Worm (Caenorhabditis elegans) whole organism, L3 larva: ENCODE data around the gene C55A1.7.

Experiments used
- R02D3.7 ChIP-seq: fragments of 150-350 bp; optimal IDR thresholded peaks from 2 replicates; lab custom pipeline; 2014; ENCODE audit warnings: missing biosample characterization, missing genetic modification characterization
- ZK546.5 ChIP-seq: sonication (generic microtip); optimal IDR thresholded peaks from 2 replicates; lab custom pipeline; 2017; ENCODE audit warnings: missing biosample characterization, missing genetic modification characterization
- aly-2 ChIP-seq: fragments of 150-350 bp; optimal IDR thresholded peaks from 2 replicates; lab custom pipeline; 2014; ENCODE audit warnings: missing biosample characterization, missing genetic modification characterization
- ama-1 ChIP-seq: fragments of 150-350 bp; optimal IDR thresholded peaks from 2 replicates; lab custom pipeline; 2018
- ceh-16 ChIP-seq: sonication (generic microtip); optimal IDR thresholded peaks from 2 replicates; lab custom pipeline; 2017; ENCODE audit warnings: missing biosample characterization, missing genetic modification characterization
- ceh-28 ChIP-seq: fragments of 150-350 bp; optimal IDR thresholded peaks from 2 replicates; lab custom pipeline; 2014; ENCODE audit warnings: missing biosample characterization, missing genetic modification reagents, missing genetic modification characterization
- ceh-9 ChIP-seq: sonication (generic microtip); optimal IDR thresholded peaks from 2 replicates; lab custom pipeline; 2018; ENCODE audit warnings: missing biosample characterization, missing genetic modification characterization
- egl-27 ChIP-seq: sonication (generic microtip); optimal IDR thresholded peaks from 4 replicates; lab custom pipeline; 2017; ENCODE audit warnings: missing biosample characterization, missing genetic modification reagents, missing genetic modification characterization
- egl-5 ChIP-seq: fragments of 150-350 bp; optimal IDR thresholded peaks from 2 replicates; lab custom pipeline; 2017; ENCODE audit warnings: missing biosample characterization, missing genetic modification reagents, missing genetic modification characterization, inconsistent platforms
- elt-1 ChIP-seq: fragments of 150-350 bp; optimal IDR thresholded peaks from 2 replicates; lab custom pipeline; 2014; ENCODE audit warnings: missing biosample characterization, missing genetic modification characterization
- elt-2 ChIP-seq: sonication (generic microtip); optimal IDR thresholded peaks from 2 replicates; lab custom pipeline; 2016; ENCODE audit warnings: missing genetic modification reagents, mild to moderate bottlenecking, missing genetic modification characterization, missing compliant biosample characterization
- elt-3 ChIP-seq, 3 experiments: fragments of 150-350 bp in 1 of 3; sonication (generic microtip) in 2 of 3; optimal IDR thresholded peaks; 2 replicates in 2 of 3; 4 replicates in 1 of 3; lab custom pipeline; 2014 to 2017; ENCODE audit warnings: missing biosample characterization in 3 of 3, missing genetic modification characterization in 3 of 3
- eor-1 ChIP-seq, 2 experiments: fragments of 150-350 bp; optimal IDR thresholded peaks; 2 replicates each; lab custom pipeline; 2014 to 2018; ENCODE audit warnings: missing biosample characterization in 2 of 2, missing genetic modification characterization in 2 of 2
- fkh-10 ChIP-seq: sonication (generic microtip); optimal IDR thresholded peaks from 2 replicates; lab custom pipeline; 2017; ENCODE audit warnings: missing biosample characterization, missing genetic modification reagents, missing genetic modification characterization
- fkh-2 ChIP-seq: fragments of 150-350 bp; optimal IDR thresholded peaks from 2 replicates; lab custom pipeline; 2014; ENCODE audit warnings: missing biosample characterization, missing genetic modification reagents, missing genetic modification characterization
- fos-1 ChIP-seq: fragments of 150-350 bp; optimal IDR thresholded peaks from 2 replicates; lab custom pipeline; 2014; ENCODE audit warnings: missing biosample characterization, missing genetic modification characterization
- jun-1 ChIP-seq: fragments of 150-350 bp; optimal IDR thresholded peaks from 2 replicates; lab custom pipeline; 2014; ENCODE audit warnings: missing biosample characterization, missing genetic modification reagents, missing genetic modification characterization
- lin-15B ChIP-seq: fragments of 150-350 bp; optimal IDR thresholded peaks from 2 replicates; lab custom pipeline; 2014; ENCODE audit warnings: missing biosample characterization, missing genetic modification characterization
- lin-39 ChIP-seq: fragments of 150-350 bp; optimal IDR thresholded peaks from 2 replicates; lab custom pipeline; 2018; ENCODE audit warnings: missing biosample characterization, missing genetic modification reagents, missing genetic modification characterization
- mdl-1 ChIP-seq: fragments of 150-350 bp; optimal IDR thresholded peaks from 2 replicates; lab custom pipeline; 2014; ENCODE audit warnings: missing biosample characterization, missing genetic modification characterization
- nfya-1 ChIP-seq: sonication (generic microtip); optimal IDR thresholded peaks from 2 replicates; lab custom pipeline; 2017; ENCODE audit warnings: missing genetic modification characterization, mild to moderate bottlenecking, missing compliant biosample characterization, antibody characterized with exemption, moderate library complexity; ENCODE audit not compliant: insufficient read depth
- nhr-12 ChIP-seq: fragments of 150-350 bp; optimal IDR thresholded peaks from 2 replicates; lab custom pipeline; 2014; ENCODE audit warnings: missing biosample characterization, missing genetic modification characterization
- nhr-23 ChIP-seq: fragments of 150-350 bp; optimal IDR thresholded peaks from 2 replicates; lab custom pipeline; 2014; ENCODE audit warnings: missing biosample characterization, missing genetic modification reagents, missing genetic modification characterization
- nhr-237 ChIP-seq: fragments of 150-350 bp; optimal IDR thresholded peaks from 2 replicates; lab custom pipeline; 2014; ENCODE audit warnings: missing biosample characterization, missing genetic modification characterization
- nhr-25 ChIP-seq: sonication (generic microtip); optimal IDR thresholded peaks from 2 replicates; lab custom pipeline; 2017; ENCODE audit warnings: missing biosample characterization, missing genetic modification characterization
- nhr-28 ChIP-seq: fragments of 150-350 bp; optimal IDR thresholded peaks from 2 replicates; lab custom pipeline; 2014; ENCODE audit warnings: missing biosample characterization, missing genetic modification characterization
- nhr-43 ChIP-seq: sonication (generic microtip); optimal IDR thresholded peaks from 2 replicates; lab custom pipeline; 2016; ENCODE audit warnings: mild to moderate bottlenecking, missing genetic modification characterization, missing compliant biosample characterization; ENCODE audit not compliant: poor library complexity, severe bottlenecking
- nhr-67 ChIP-seq: fragments of 150-350 bp; optimal IDR thresholded peaks from 2 replicates; lab custom pipeline; 2014; ENCODE audit warnings: missing biosample characterization, missing genetic modification characterization
- nhr-76 ChIP-seq: fragments of 150-350 bp; sonication (generic microtip); optimal IDR thresholded peaks from 5 replicates; lab custom pipeline; 2014; ENCODE audit warnings: missing biosample characterization, missing genetic modification characterization
- nhr-77 ChIP-seq: fragments of 150-350 bp; optimal IDR thresholded peaks from 2 replicates; lab custom pipeline; 2014; ENCODE audit warnings: missing biosample characterization, missing genetic modification characterization
- pha-4 ChIP-seq: fragments of 150-350 bp; optimal IDR thresholded peaks from 2 replicates; lab custom pipeline; 2014; ENCODE audit warnings: missing biosample characterization, missing genetic modification reagents, missing genetic modification characterization
- pqm-1 ChIP-seq: fragments of 150-350 bp; optimal IDR thresholded peaks from 2 replicates; lab custom pipeline; 2017; ENCODE audit warnings: missing biosample characterization, missing genetic modification characterization, inconsistent platforms
- sea-2 ChIP-seq: fragments of 150-350 bp; sonication (generic microtip); optimal IDR thresholded peaks from 4 replicates; lab custom pipeline; 2014; ENCODE audit warnings: missing biosample characterization, missing genetic modification reagents, missing genetic modification characterization
- skn-1 ChIP-seq: fragments of 150-350 bp; optimal IDR thresholded peaks from 2 replicates; lab custom pipeline; 2014; ENCODE audit warnings: missing biosample characterization, missing genetic modification characterization
- snpc-4 ChIP-seq: fragments of 150-350 bp; optimal IDR thresholded peaks from 2 replicates; lab custom pipeline; 2014; ENCODE audit warnings: missing biosample characterization, missing genetic modification characterization
- tbx-2 ChIP-seq: sonication (generic microtip); optimal IDR thresholded peaks from 2 replicates; lab custom pipeline; 2016; ENCODE audit warnings: mild to moderate bottlenecking, missing genetic modification characterization, missing compliant biosample characterization
- zag-1 ChIP-seq: fragments of 150-350 bp; optimal IDR thresholded peaks from 2 replicates; lab custom pipeline; 2014; ENCODE audit warnings: missing biosample characterization, missing genetic modification characterization
- ztf-11 ChIP-seq: fragments of 150-350 bp; optimal IDR thresholded peaks from 2 replicates; lab custom pipeline; 2014; ENCODE audit warnings: missing biosample characterization, missing genetic modification characterization

The C55A1.7 gene

DNA sequence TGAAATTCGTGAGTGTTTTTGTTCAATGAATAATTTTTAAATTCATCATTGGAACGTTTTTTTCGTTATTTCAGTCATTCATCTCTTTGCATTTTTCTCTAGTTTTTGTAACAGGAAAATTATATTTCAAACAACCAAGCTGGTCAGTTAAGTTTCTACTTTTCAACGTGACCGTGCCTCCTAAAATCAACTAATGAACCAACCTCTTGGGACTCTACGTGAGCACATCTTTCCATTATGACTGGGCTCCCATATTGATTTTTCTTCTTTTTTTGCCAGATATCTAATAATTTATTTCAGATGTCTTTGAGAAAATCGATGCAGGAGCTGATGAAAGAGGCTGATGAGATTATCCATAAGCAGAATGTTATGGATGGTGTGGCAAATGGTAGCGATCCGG, 21.9 kb downstream of the C55A1.7 start, which contains the start of gene C55A1.11:
TSS of gene C55A1.11 (plus strand) at position 301 of the 400 bp plus-strand sequence.
- no peak for TF ChIP-seq ztf-11 (tag; lab: Kevin White, UChicago)
- TF ChIP-seq ama-1 (lab: Kevin White, UChicago) = no peak
- no peak for TF ChIP-seq nhr-23 (tag; lab: Kevin White, UChicago)
- TF ChIP-seq nhr-43 = no peak
- TF ChIP-seq pha-4 = no peak
- no peak for TF ChIP-seq fos-1
- TF ChIP-seq nhr-76 (tag; lab: Kevin White, UChicago) = no peak
- TF ChIP-seq pqm-1 = no peak
- TF ChIP-seq jun-1 = no peak
- no peak for TF ChIP-seq sea-2 (GFP tag; lab: Kevin White, UChicago)
- no peak for TF ChIP-seq fkh-10
- TF ChIP-seq ZK546.5 = no peak
- no peak for TF ChIP-seq aly-2 (tag; lab: Kevin White, UChicago)
- no peak for TF ChIP-seq elt-2 (tag; lab: Kevin White, UChicago)

DNA sequence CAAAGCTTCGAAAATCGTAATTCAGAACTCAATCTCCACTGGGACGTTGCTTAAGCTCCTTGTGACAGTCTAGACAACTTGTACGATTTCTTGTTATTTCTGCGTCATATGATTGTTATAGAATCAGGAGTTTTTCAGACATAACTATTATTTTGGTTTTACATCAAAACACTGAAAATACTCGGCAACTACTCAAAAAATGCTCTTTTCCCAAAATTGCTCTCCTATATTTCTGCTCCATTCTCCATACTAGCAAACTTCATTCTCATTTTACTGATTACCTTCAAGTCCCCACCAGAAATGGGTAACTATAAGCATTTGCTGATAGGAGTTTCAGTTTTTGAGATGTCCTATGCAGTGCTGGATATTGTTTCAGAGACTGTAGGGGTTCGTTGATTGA, 25.9 kb downstream of the C55A1.7 start, which contains the start of gene C55A1.1:
TSS of gene C55A1.1 (plus strand) at position 301 of the 400 bp plus-strand sequence.
- TF ChIP-seq mdl-1 (tag; lab: Kevin White, UChicago) (no peak), nhr-77 (no peak), nhr-25 (tag; lab: Kevin White, UChicago) (no peak), ceh-16 (tag; lab: Kevin White, UChicago) (no peak), nhr-28 (tag; lab: Kevin White, UChicago) (no peak), nhr-67 (no peak), fkh-10 (no peak), tbx-2 (tag; lab: Kevin White, UChicago) (no peak), nhr-237 (tag; lab: Kevin White, UChicago) (no peak), ceh-9 (tag; lab: Kevin White, UChicago) (no peak), R02D3.7 (tag; lab: Kevin White, UChicago) (no peak), elt-1 (no peak), ceh-28 (tag; lab: Kevin White, UChicago) (no peak), pha-4 (no peak), eor-1 (tag; optimal IDR thresholded peaks at IDR 0.05; lab: Kevin White, UChicago) (no peak), egl-27 (tag; lab: Kevin White, UChicago) (no peak)

DNA sequence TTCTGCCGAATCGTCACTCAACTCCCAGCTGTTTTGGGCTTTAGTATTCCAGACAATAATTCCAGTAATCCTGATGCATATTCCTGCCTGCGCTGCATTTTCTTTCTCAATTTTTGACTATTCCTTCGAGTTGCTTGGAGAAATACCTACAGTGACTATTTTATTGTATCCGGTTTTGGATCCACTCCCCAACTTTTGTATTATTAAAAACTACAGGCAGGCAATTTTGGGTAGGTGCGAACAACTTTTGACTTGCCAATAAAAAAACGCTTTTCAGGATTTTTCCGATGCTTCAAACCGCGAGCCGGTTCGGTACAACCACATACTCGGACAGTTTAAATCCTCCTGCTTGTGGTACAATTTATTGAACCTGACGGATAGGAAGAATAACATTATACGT, 32.9 kb downstream of the C55A1.7 start:
- no peak for TF ChIP-seq nhr-43
- TF ChIP-seq pha-4 = no peak
- no peak for TF ChIP-seq egl-5 (tag; lab: Kevin White, UChicago)
- no peak for TF ChIP-seq nhr-23 (tag; lab: Kevin White, UChicago)
- TF ChIP-seq skn-1 (tag; lab: Kevin White, UChicago) = no peak
- TF ChIP-seq aly-2 (tag; lab: Kevin White, UChicago) = no peak
- TF ChIP-seq elt-3 (tag; optimal IDR thresholded peaks at IDR 0.05; lab: Kevin White, UChicago) = no peak
- TF ChIP-seq nhr-77 = no peak
- TF ChIP-seq tbx-2 (tag; lab: Kevin White, UChicago) = no peak
- no peak for TF ChIP-seq snpc-4
- no peak for TF ChIP-seq nhr-237 (tag; lab: Kevin White, UChicago)
- no peak for TF ChIP-seq mdl-1 (tag; lab: Kevin White, UChicago)
- no peak for TF ChIP-seq ceh-16 (tag; lab: Kevin White, UChicago)
- TF ChIP-seq ZK546.5 = no peak
- no peak for TF ChIP-seq zag-1 (tag; lab: Kevin White, UChicago)
- no peak for TF ChIP-seq egl-27 (tag; lab: Kevin White, UChicago)
- no peak for TF ChIP-seq nhr-12 (tag; lab: Kevin White, UChicago)

DNA sequence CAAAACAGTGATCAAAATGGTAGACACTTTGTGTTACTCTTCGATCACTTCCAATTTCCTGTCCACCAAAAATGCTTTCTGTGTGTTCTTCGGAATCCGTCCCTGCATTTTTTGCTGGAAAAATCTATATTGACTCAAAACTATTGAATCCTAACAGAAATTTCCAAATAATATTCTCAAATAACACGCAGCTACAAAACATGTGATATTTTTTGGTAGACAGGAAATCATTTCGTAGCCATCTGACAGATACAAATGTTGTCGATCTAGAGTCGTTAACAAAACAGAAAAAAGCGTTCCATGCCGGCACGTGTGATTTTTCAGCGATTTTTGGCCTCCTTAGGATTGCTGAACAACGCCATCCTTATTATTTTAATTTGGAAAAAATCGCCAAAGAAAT, 34.5 kb downstream of the C55A1.7 start, which contains the start of gene str-263:
TSS of gene str-263 (plus strand) at position 301 of the 400 bp plus-strand sequence.
- TF ChIP-seq nhr-25 (tag; lab: Kevin White, UChicago) = no peak
- TF ChIP-seq fkh-2 = no peak
- TF ChIP-seq snpc-4 = no peak
- TF ChIP-seq elt-1 = no peak
- TF ChIP-seq elt-2 (tag; lab: Kevin White, UChicago) = no peak
- no peak for TF ChIP-seq nhr-237 (tag; lab: Kevin White, UChicago)

DNA sequence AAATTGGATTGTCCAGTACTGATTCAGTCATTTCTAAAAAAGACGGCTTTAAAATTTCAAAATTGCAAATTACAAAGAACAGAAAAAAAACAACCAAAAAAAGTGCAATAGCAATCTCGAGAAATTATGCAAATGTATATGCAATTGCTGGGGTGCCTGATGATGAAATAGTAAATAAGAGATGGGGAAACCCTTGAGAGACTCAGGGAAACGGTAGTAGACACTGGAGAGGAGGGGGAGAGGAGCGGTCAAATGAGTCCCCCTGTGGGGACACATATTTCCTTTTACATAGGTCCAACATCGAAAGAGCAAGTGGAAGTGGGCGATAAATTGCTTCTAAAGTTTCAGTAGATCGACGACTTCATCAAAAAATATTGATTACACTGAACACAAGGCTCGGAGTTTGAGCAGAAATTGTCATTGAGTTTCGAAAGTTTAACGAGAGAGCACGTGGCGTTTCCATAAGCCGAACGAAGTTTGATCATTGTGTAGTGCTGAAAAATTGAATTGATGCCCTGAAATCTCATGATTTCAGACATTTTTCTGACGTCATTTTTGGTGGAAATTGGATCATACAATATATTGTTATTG, 37.0 kb downstream of the C55A1.7 start, which contains the start of the genes fbxa-153 and str-12:
TSS of gene fbxa-153 (minus strand) at position 35 of the 591 bp plus-strand sequence.
TSS of gene str-12 (plus strand) at position 541 of the 591 bp plus-strand sequence.
- TF ChIP-seq snpc-4 (peak; percentile 23), lin-15B (tag; lab: Kevin White, UChicago) (peak; percentile 20), lin-39 (tag; lab: Kevin White, UChicago) (peak; percentile 46), nfya-1 (tag; lab: Kevin White, UChicago) (no peak)
- TF ChIP-seq, all 47 proteins: peak for 3
